Fruit fly (Drosophila melanogaster) whole organism, adult: Measurements from ENCODE around the gene RhoGEF4.

ENCODE experiments used
- CG12768 ChIP-seq: fragments of 200-800 bp; sonication (Bioruptor generic); optimal IDR thresholded peaks from 2 replicates; lab custom pipeline; 2017; ENCODE audit warnings: missing biosample characterization, missing genetic modification characterization, mild to moderate bottlenecking, moderate library complexity, missing genetic modification reagents
- CG1620 ChIP-seq: fragments of 200-800 bp; sonication (Bioruptor generic); optimal IDR thresholded peaks from 2 replicates; lab custom pipeline; 2016; ENCODE audit warnings: missing biosample characterization, missing genetic modification characterization
- CG33017 ChIP-seq: fragments of 200-800 bp; sonication (Bioruptor generic); optimal IDR thresholded peaks from 2 replicates; lab custom pipeline; 2018; ENCODE audit warnings: missing biosample characterization, mild to moderate bottlenecking, missing genetic modification characterization, moderate library complexity
- CG5204 ChIP-seq: fragments of 200-800 bp; sonication (Bioruptor generic); optimal IDR thresholded peaks from 2 replicates; lab custom pipeline; 2016; ENCODE audit warnings: missing biosample characterization, missing genetic modification characterization
- CG7101 ChIP-seq: fragments of 200-800 bp; sonication (Bioruptor generic); optimal IDR thresholded peaks from 2 replicates; lab custom pipeline; 2018; ENCODE audit warnings: missing biosample characterization, mild to moderate bottlenecking, missing genetic modification characterization, moderate library complexity
- bab1 ChIP-seq: fragments of 200-800 bp; sonication (Bioruptor generic); optimal IDR thresholded peaks from 3 replicates; lab custom pipeline; 2019; ENCODE audit warnings: missing biosample characterization, mild to moderate bottlenecking, missing genetic modification characterization, moderate library complexity
- cic ChIP-seq: fragments of 200-800 bp; sonication (Bioruptor generic); optimal IDR thresholded peaks from 2 replicates; lab custom pipeline; 2017; ENCODE audit warnings: missing biosample characterization, mild to moderate bottlenecking, missing genetic modification characterization, moderate library complexity
- cnc ChIP-seq, 2 experiments: fragments of >200 bp; optimal IDR thresholded peaks; 2 replicates each; lab custom pipeline; 2017
- kay ChIP-seq: fragments of 200-800 bp; sonication (Bioruptor generic); peaks from one replicate; lab custom pipeline; 2016; ENCODE audit warnings: missing biosample characterization, missing genetic modification characterization, borderline replicate concordance
- ovo ChIP-seq: fragments of 200-800 bp; sonication (Bioruptor generic); optimal IDR thresholded peaks from 2 replicates; lab custom pipeline; 2016; ENCODE audit warnings: missing biosample characterization, missing genetic modification characterization
- pad ChIP-seq: fragments of 200-800 bp; sonication (Bioruptor generic); optimal IDR thresholded peaks from 3 replicates; lab custom pipeline; 2017; ENCODE audit warnings: missing biosample characterization, missing genetic modification characterization, mild to moderate bottlenecking, moderate library complexity, missing genetic modification reagents

- no peak for TF ChIP-seq cnc (optimal IDR thresholded peaks at IDR 0.05; lab: Kevin White, UChicago)
- TF ChIP-seq kay (GFP tag; lab: Kevin White, UChicago): no peak
- no peak for TF ChIP-seq CG1620 (GFP tag; lab: Kevin White, UChicago)
- TF ChIP-seq CG5204 (GFP tag; lab: Kevin White, UChicago): no peak
- no peak for TF ChIP-seq bab1 (GFP tag; lab: Kevin White, UChicago)
- TF ChIP-seq CG7101 (tag; lab: Kevin White, UChicago): no peak
- no peak for TF ChIP-seq CG33017 (tag; lab: Kevin White, UChicago)
- TF ChIP-seq pad (GFP tag; lab: Kevin White, UChicago): no peak
- TF ChIP-seq CG12768 (GFP tag; lab: Kevin White, UChicago): no peak
- TF ChIP-seq ovo (GFP tag; lab: Kevin White, UChicago): no peak
- TF ChIP-seq cic (GFP tag; lab: Kevin White, UChicago): no peak
Measured at dm6 chr3L:7312754-7313153, 10.5 kb downstream of the RhoGEF4 start, which contains the start of gene unc-13-4A.
